Worm (Caenorhabditis elegans) whole organism, L4 larva: ENCODE results near the gene srpa-68.

Source experiments
- D1046.2 ChIP-seq: fragments of 200-800 bp; sonication (Bioruptor generic); IDR thresholded peaks from 2 replicates; pipeline ENCODE4 v1.3.6; 2022; ENCODE audit warnings: missing genetic modification characterization, missing compliant biosample characterization
- F37D6.2 ChIP-seq: sonication (generic microtip); optimal IDR thresholded peaks from 2 replicates; lab custom pipeline; 2016; ENCODE audit warnings: mild to moderate bottlenecking, missing genetic modification characterization, missing compliant biosample characterization
- F44E2.7 ChIP-seq: fragments of 200-800 bp; sonication (Bioruptor generic); IDR thresholded peaks from 2 replicates; pipeline ENCODE4 v2.1.2; 2022; ENCODE audit warnings: missing genetic modification characterization, missing compliant biosample characterization
- F49E8.2 ChIP-seq: sonication (generic microtip); optimal IDR thresholded peaks from 2 replicates; lab custom pipeline; 2016; ENCODE audit warnings: missing compliant biosample characterization, mild to moderate bottlenecking, missing genetic modification characterization, borderline replicate concordance
- Y48G9A.11 ChIP-seq: fragments of 200-800 bp; sonication (Bioruptor generic); IDR thresholded peaks from 2 replicates; pipeline ENCODE4 v1.3.6; 2022; ENCODE audit warnings: missing genetic modification reagents, missing genetic modification characterization, missing compliant biosample characterization
- ZK546.5 ChIP-seq, 2 experiments: sonication (generic microtip); optimal IDR thresholded peaks; 2 replicates each; lab custom pipeline; 2017; ENCODE audit warnings: missing biosample characterization in 2 of 2, missing genetic modification characterization in 2 of 2
- ama-1 ChIP-seq: fragments of 150-350 bp; optimal IDR thresholded peaks from 2 replicates; lab custom pipeline; 2014; ENCODE audit warnings: inconsistent platforms, mixed read lengths
- arid-1 ChIP-seq: fragments of 200-800 bp; sonication (Bioruptor generic); conservative IDR thresholded peaks from 2 replicates; pipeline ENCODE4 v1.3.6; 2022; ENCODE audit warnings: missing genetic modification reagents, missing genetic modification characterization, missing compliant biosample characterization
- attf-4 ChIP-seq: sonication (generic microtip); optimal IDR thresholded peaks from 3 replicates; lab custom pipeline; 2017; ENCODE audit warnings: missing biosample characterization, missing genetic modification characterization
- ceh-20 ChIP-seq: fragments of 200-800 bp; sonication (Bioruptor generic); IDR thresholded peaks from 2 replicates; pipeline ENCODE4 v1.3.6; 2022; ENCODE audit warnings: missing genetic modification reagents, missing genetic modification characterization, missing compliant biosample characterization
- ceh-28 ChIP-seq: fragments of 150-350 bp; optimal IDR thresholded peaks from 2 replicates; lab custom pipeline; 2014; ENCODE audit warnings: missing biosample characterization, missing genetic modification reagents, missing genetic modification characterization
- ceh-62 ChIP-seq: sonication (generic microtip); optimal IDR thresholded peaks from 2 replicates; lab custom pipeline; 2017; ENCODE audit warnings: missing biosample characterization, missing genetic modification characterization
- ceh-82 ChIP-seq: sonication (generic microtip); optimal IDR thresholded peaks from 2 replicates; lab custom pipeline; 2017; ENCODE audit warnings: missing biosample characterization, missing genetic modification characterization
- daf-19 ChIP-seq: fragments of 200-800 bp; sonication (Bioruptor generic); conservative IDR thresholded peaks from 2 replicates; pipeline ENCODE4 v1.3.6; 2022; ENCODE audit warnings: missing genetic modification characterization, missing compliant biosample characterization
- dmd-6 ChIP-seq: fragments of 200-800 bp; sonication (Bioruptor generic); IDR thresholded peaks from 2 replicates; pipeline ENCODE4 v1.3.6; 2022; ENCODE audit warnings: missing genetic modification reagents, missing genetic modification characterization, missing compliant biosample characterization
- fkh-10 ChIP-seq: fragments of 150-350 bp; optimal IDR thresholded peaks from 2 replicates; lab custom pipeline; 2014; ENCODE audit warnings: missing biosample characterization, missing genetic modification reagents, missing genetic modification characterization
- hlh-30 ChIP-seq: sonication (generic microtip); optimal IDR thresholded peaks from 2 replicates; lab custom pipeline; 2017; ENCODE audit warnings: antibody characterized with exemption, mild to moderate bottlenecking, missing genetic modification characterization, missing compliant biosample characterization; ENCODE audit not compliant: insufficient read depth
- hmg-1.1 ChIP-seq: fragments of 200-800 bp; sonication (Bioruptor generic); IDR thresholded peaks from 2 replicates; pipeline ENCODE4 v1.3.6; 2022; ENCODE audit warnings: missing genetic modification reagents, missing genetic modification characterization, missing compliant biosample characterization
- lin-29 ChIP-seq: fragments of 200-800 bp; sonication (Bioruptor generic); IDR thresholded peaks from 2 replicates; pipeline ENCODE4 v1.3.6; 2022; ENCODE audit warnings: missing genetic modification reagents, missing genetic modification characterization, missing compliant biosample characterization
- lin-38 ChIP-seq: fragments of 200-800 bp; sonication (Bioruptor generic); IDR thresholded peaks from 2 replicates; pipeline ENCODE4 v1.3.6; 2022; ENCODE audit warnings: missing genetic modification reagents, missing genetic modification characterization, missing compliant biosample characterization
- madf-9 ChIP-seq: fragments of 200-800 bp; sonication (Bioruptor generic); conservative IDR thresholded peaks from 2 replicates; pipeline ENCODE4 v1.3.6; 2022; ENCODE audit warnings: missing genetic modification reagents, missing genetic modification characterization, missing compliant biosample characterization
- mdt-29 ChIP-seq: fragments of 200-800 bp; sonication (Bioruptor generic); IDR thresholded peaks from 2 replicates; pipeline ENCODE4 v1.3.6; 2022; ENCODE audit warnings: missing genetic modification reagents, missing genetic modification characterization, missing compliant biosample characterization
- mep-1 ChIP-seq: fragments of 150-350 bp; sonication (generic microtip); optimal IDR thresholded peaks from 3 replicates; lab custom pipeline; 2014; ENCODE audit warnings: missing biosample characterization, missing genetic modification characterization
- nhr-111 ChIP-seq: fragments of 200-800 bp; sonication (Bioruptor generic); optimal IDR thresholded peaks from 2 replicates; lab custom pipeline; 2018; ENCODE audit warnings: mild to moderate bottlenecking, missing genetic modification characterization, missing compliant biosample characterization
- nhr-28 ChIP-seq: fragments of 150-350 bp; optimal IDR thresholded peaks from 2 replicates; lab custom pipeline; 2014; ENCODE audit warnings: missing biosample characterization, missing genetic modification characterization
- nhr-41 ChIP-seq: fragments of 200-800 bp; sonication (Bioruptor generic); IDR thresholded peaks from 2 replicates; pipeline ENCODE4 v1.3.6; 2022; ENCODE audit warnings: missing genetic modification reagents, missing genetic modification characterization, missing compliant biosample characterization
- nhr-6 ChIP-seq: fragments of 150-350 bp; optimal IDR thresholded peaks from 2 replicates; lab custom pipeline; 2014; ENCODE audit warnings: missing biosample characterization, missing genetic modification characterization
- pqm-1 ChIP-seq: sonication (generic microtip); optimal IDR thresholded peaks from 2 replicates; lab custom pipeline; 2017; ENCODE audit warnings: missing biosample characterization, missing genetic modification characterization
- sdz-12 ChIP-seq: fragments of 200-800 bp; sonication (Bioruptor generic); optimal IDR thresholded peaks from 2 replicates; lab custom pipeline; 2018; ENCODE audit warnings: mild to moderate bottlenecking, missing genetic modification characterization, missing compliant biosample characterization
- snpc-1.2 ChIP-seq: fragments of 200-800 bp; sonication (Bioruptor generic); IDR thresholded peaks from 2 replicates; pipeline ENCODE4 v1.3.6; 2022; ENCODE audit warnings: missing genetic modification reagents, missing genetic modification characterization, missing compliant biosample characterization
- spr-1 ChIP-seq: sonication (generic microtip); optimal IDR thresholded peaks from 2 replicates; lab custom pipeline; 2016; ENCODE audit warnings: mild to moderate bottlenecking, missing genetic modification characterization, missing compliant biosample characterization
- tag-97 ChIP-seq: fragments of 200-800 bp; sonication (Bioruptor generic); IDR thresholded peaks from 2 replicates; pipeline ENCODE4 v1.3.6; 2022; ENCODE audit warnings: missing genetic modification characterization, missing compliant biosample characterization
- tra-1 ChIP-seq: fragments of 200-800 bp; sonication (Bioruptor generic); IDR thresholded peaks from 2 replicates; pipeline ENCODE4 v1.3.6; 2022; ENCODE audit warnings: missing genetic modification reagents, missing genetic modification characterization, missing compliant biosample characterization
- unc-130 ChIP-seq: sonication (generic microtip); optimal IDR thresholded peaks from 2 replicates; lab custom pipeline; 2016; ENCODE audit warnings: missing genetic modification reagents, missing genetic modification characterization, missing compliant biosample characterization
- vab-7 ChIP-seq: fragments of 200-800 bp; sonication (Bioruptor generic); IDR thresholded peaks from 2 replicates; pipeline ENCODE4 v1.3.6; 2022; ENCODE audit warnings: missing genetic modification reagents, missing genetic modification characterization, missing compliant biosample characterization
- zag-1 ChIP-seq: fragments of 150-350 bp; optimal IDR thresholded peaks from 2 replicates; lab custom pipeline; 2014; ENCODE audit warnings: missing biosample characterization, missing genetic modification characterization
- zfp-2 ChIP-seq: sonication (generic microtip); optimal IDR thresholded peaks from 2 replicates; lab custom pipeline; 2016; ENCODE audit warnings: mild to moderate bottlenecking, missing genetic modification characterization, missing compliant biosample characterization
- ztf-11 ChIP-seq: fragments of 150-350 bp; optimal IDR thresholded peaks from 2 replicates; lab custom pipeline; 2014; ENCODE audit warnings: missing biosample characterization, missing genetic modification characterization

Gene srpa-68

DNA sequence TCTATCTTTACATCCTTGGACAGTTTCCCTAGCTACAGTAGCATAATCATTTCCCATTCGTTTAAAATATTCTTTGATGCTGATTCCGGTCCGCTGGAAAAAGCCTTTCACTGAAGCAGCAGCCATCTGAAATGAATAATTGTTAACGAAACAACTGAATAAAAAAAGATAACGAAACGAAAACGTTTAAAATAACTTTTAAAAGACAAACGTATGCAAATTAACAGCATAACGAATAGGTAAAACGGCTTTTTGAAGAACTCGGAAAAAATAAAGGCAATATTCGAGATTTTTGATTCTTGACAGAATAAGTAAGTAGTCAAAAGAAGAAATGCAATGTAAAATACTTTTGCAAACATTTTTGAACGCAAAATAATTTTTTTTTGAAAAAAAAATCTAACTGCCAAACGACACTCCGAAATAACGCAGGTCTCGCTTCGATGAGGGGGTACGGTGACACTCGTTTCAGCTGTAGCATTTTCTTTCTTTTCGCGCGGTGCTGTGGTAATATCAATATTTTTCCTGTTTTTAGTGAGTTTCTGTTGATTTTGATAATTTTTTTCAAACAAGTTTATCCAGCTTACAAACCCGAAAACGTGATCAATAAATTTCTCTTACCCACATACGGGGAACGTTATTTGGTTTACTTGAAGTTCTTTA, 26.6 kb upstream of the srpa-68 start, which contains the start of the genes R04F11.5 and R04F11.2 (continued):
- TF ChIP-seq unc-130 (peak; percentile 60), hlh-30 (tag; lab: Kevin White, UChicago) (peak; percentile 67), F49E8.2 (tag; lab: Kevin White, UChicago) (no peak), nhr-28 (tag; lab: Kevin White, UChicago) (peak; percentile 41), dmd-6 (GFP tag; lab: Robert Waterston, UW) (no peak; the same call in 1 of the 2 replicates), ceh-28 (tag; lab: Kevin White, UChicago) (no peak), tra-1 (GFP tag; lab: Robert Waterston, UW) (no peak), hmg-1.1 (GFP tag; lab: Robert Waterston, UW) (peak; percentile 49; the same call in 1 of the 2 replicates), nhr-111 (no peak), sdz-12 (GFP tag; lab: Kevin White, UChicago) (no peak), attf-4 (tag; lab: Kevin White, UChicago) (no peak), lin-38 (peak; percentile 70), daf-19 (GFP tag; lab: Robert Waterston, UW) (no peak), ceh-20 (GFP tag; lab: Robert Waterston, UW) (no peak), F44E2.7 (no peak), ama-1 (lab: Kevin White, UChicago) (peak; percentile 40), spr-1 (tag; lab: Kevin White, UChicago) (peak; percentile 2), fkh-10 (GFP tag; lab: Kevin White, UChicago) (peak; percentile 28), Y48G9A.11 (GFP tag; lab: Robert Waterston, UW) (peak; percentile 100), ceh-82 (tag; lab: Kevin White, UChicago) (no peak), ceh-62 (tag; lab: Kevin White, UChicago) (no peak), mdt-29 (no peak), D1046.2 (peak; percentile 99), zag-1 (no peak), nhr-41 (GFP tag; lab: Robert Waterston, UW) (no peak), F37D6.2 (no peak), madf-9 (GFP tag; lab: Robert Waterston, UW) (no peak), vab-7 (GFP tag; lab: Robert Waterston, UW) (no peak), nhr-6 (tag; lab: Kevin White, UChicago) (peak; percentile 99), ZK546.5 (tag; optimal IDR thresholded peaks at IDR 0.05; lab: Kevin White, UChicago) (no peak), pqm-1 (no peak), arid-1 (GFP tag; lab: Robert Waterston, UW) (0 out of 2 replicates have a peak, but pooled peaks have one; percentile 34), mep-1 (tag; lab: Kevin White, UChicago) (peak; percentile 84), lin-29 (GFP tag; lab: Robert Waterston, UW) (no peak)

DNA sequence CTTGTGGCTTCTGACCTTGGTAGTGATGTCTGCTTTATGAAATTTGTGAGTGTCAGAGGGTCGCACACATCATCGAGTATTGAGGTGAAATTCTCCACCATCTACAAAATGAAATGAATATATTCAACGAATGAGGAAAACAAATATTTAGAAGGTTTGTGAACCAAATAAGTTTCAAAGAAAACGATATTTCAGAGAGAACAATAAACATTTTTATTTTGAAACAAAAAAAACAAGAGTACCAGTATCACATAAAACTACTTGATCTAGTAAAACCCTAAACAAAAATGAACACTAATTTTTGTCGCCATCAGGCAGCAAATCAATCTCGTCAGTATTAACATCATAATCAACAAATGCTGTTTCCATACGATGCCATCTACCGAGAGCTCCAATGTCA, 25.6 kb upstream of the srpa-68 start, which contains the start of gene R04F11.3:
TSS of gene R04F11.3 (minus strand) at position 101 of the 400 bp plus-strand sequence.
- no peak for TF ChIP-seq ceh-20 (GFP tag; lab: Robert Waterston, UW)
- no peak for TF ChIP-seq unc-130
- no peak for TF ChIP-seq F37D6.2
- TF ChIP-seq hlh-30 (tag; lab: Kevin White, UChicago): no peak
- no peak for TF ChIP-seq tag-97 (GFP tag; lab: Robert Waterston, UW)
- TF ChIP-seq zfp-2: no peak
- no peak for TF ChIP-seq ceh-62 (tag; lab: Kevin White, UChicago)
- TF ChIP-seq pqm-1: no peak
- no peak for TF ChIP-seq ZK546.5 (tag; optimal IDR thresholded peaks at IDR 0.05; lab: Kevin White, UChicago)
- no peak for TF ChIP-seq snpc-1.2 (GFP tag; lab: Robert Waterston, UW)
- no peak for TF ChIP-seq hmg-1.1 (GFP tag; lab: Robert Waterston, UW)
- no peak for TF ChIP-seq ztf-11
- TF ChIP-seq arid-1 (GFP tag; lab: Robert Waterston, UW): no peak
